Worm (Caenorhabditis elegans): ENCODE measurements around the gene nhr-130.

nhr-130 gene

DNA sequence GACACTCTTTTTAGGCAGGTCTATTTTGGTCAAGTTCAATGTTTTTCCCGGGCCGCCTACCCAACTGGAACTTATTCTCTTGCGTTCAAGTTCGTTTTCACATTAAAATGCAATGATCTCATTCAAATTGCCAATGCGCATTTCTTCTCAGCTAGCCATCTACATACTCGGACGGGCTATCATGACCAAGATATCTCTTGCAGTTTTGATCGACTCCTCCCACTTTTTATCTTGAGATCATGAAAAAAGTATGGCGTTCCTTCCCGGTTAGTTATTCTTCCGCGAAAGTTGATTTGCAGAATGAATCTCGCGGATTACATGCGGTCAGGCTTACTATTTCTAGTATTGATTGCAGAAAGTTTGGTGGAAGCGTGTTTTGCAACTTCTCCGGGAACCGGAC lies 49.2 kb downstream of the nhr-130 start, which contains the start of gene B0554.2:
TSS of gene B0554.2 (plus strand) at position 301 of the 400 bp plus-strand sequence.
- no peak for TF ChIP-seq ceh-14 (tag; optimal IDR thresholded peaks at IDR 0.05)
- TF ChIP-seq ceh-48 (tag; optimal IDR thresholded peaks at IDR 0.05), result no peak
- no peak for TF ChIP-seq hlh-30 (tag; optimal IDR thresholded peaks at IDR 0.05; ENCODE audit: insufficient read depth)
- no peak for TF ChIP-seq C38D4.7 (GFP tag; optimal IDR thresholded peaks at IDR 0.05)
- no peak for TF ChIP-seq K09A11.1 (tag; optimal IDR thresholded peaks at IDR 0.05; ENCODE audit: insufficient read depth)
- TF ChIP-seq elt-4 (tag; optimal IDR thresholded peaks at IDR 0.05), result no peak
- TF ChIP-seq odd-2 (tag; optimal IDR thresholded peaks at IDR 0.05), result no peak

DNA sequence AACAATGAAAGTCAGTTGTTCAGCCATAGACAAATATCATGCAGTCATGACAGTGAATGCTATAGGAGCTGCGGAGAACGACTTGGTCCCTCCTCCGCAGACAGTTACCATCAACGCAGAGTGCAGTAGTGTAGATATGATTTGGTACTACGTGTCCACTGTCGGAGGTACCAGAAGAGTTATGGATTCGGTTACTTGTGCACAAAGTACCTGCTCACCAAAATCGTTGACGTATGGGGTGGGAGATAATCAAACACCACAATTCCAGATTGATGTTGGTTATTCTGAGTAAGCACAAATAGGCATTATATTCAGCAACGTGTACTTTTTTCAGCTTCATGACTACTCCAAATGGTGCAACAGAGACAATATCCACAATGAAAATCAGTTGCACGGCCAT lies 50.1 kb downstream of the nhr-130 start:
- TF ChIP-seq hlh-15 (tag; optimal IDR thresholded peaks at IDR 0.05), result no peak
- no peak for TF ChIP-seq ztf-16 (tag; optimal IDR thresholded peaks at IDR 0.05)
- no peak for TF ChIP-seq che-1 (tag; optimal IDR thresholded peaks at IDR 0.05)
- TF ChIP-seq elt-4 (tag; optimal IDR thresholded peaks at IDR 0.05), result no peak
- no peak for TF ChIP-seq pha-4 (tag; optimal IDR thresholded peaks at IDR 0.05)
- no peak for TF ChIP-seq syd-9 (tag; optimal IDR thresholded peaks at IDR 0.05)
- TF ChIP-seq eyg-1 (tag; optimal IDR thresholded peaks at IDR 0.05), result no peak
- no peak for TF ChIP-seq lin-11 (tag; optimal IDR thresholded peaks at IDR 0.05)

All from whole organism, late embryonic.